Worm (Caenorhabditis elegans) whole organism, young adult: ENCODE results near the gene bus-18.

Source experiments
- D2030.7 ChIP-seq: fragments of 200-800 bp; sonication (Bioruptor generic); IDR thresholded peaks from 2 replicates; pipeline ENCODE4 v1.3.6; 2022; ENCODE audit warnings: missing genetic modification reagents, missing genetic modification characterization, missing compliant biosample characterization
- Y67H2A.10 ChIP-seq: fragments of 200-800 bp; sonication (Bioruptor generic); conservative IDR thresholded peaks from 2 replicates; pipeline ENCODE4 v1.3.6; 2022; ENCODE audit warnings: missing genetic modification reagents, missing genetic modification characterization, missing compliant biosample characterization
- Y95B8A.8 ChIP-seq: fragments of 200-800 bp; sonication (Bioruptor generic); IDR thresholded peaks from 2 replicates; pipeline ENCODE4 v1.3.6; 2022; ENCODE audit warnings: missing genetic modification reagents, missing genetic modification characterization, missing compliant biosample characterization
- ZK185.1 ChIP-seq: sonication (generic microtip); optimal IDR thresholded peaks from 2 replicates; lab custom pipeline; 2016; ENCODE audit warnings: mild to moderate bottlenecking, missing genetic modification characterization, missing compliant biosample characterization; ENCODE audit not compliant: poor library complexity, severe bottlenecking
- bed-1 ChIP-seq: fragments of 200-800 bp; sonication (Bioruptor generic); IDR thresholded peaks from 2 replicates; pipeline ENCODE4 v1.3.6; 2022; ENCODE audit warnings: missing genetic modification reagents, missing genetic modification characterization, missing compliant biosample characterization
- ceh-27 ChIP-seq: fragments of 200-800 bp; sonication (Bioruptor generic); optimal IDR thresholded peaks from 2 replicates; lab custom pipeline; 2018; ENCODE audit warnings: mild to moderate bottlenecking, missing genetic modification characterization, moderate library complexity, missing compliant biosample characterization
- hlh-26 ChIP-seq: fragments of 200-800 bp; sonication (Bioruptor generic); conservative IDR thresholded peaks from 2 replicates; pipeline ENCODE4 v1.3.6; 2022; ENCODE audit warnings: missing genetic modification reagents, missing genetic modification characterization, missing compliant biosample characterization
- somi-1 ChIP-seq: fragments of 200-800 bp; sonication (Bioruptor generic); optimal IDR thresholded peaks from 2 replicates; lab custom pipeline; 2018; ENCODE audit warnings: mild to moderate bottlenecking, missing genetic modification characterization, missing compliant biosample characterization
- zim-3 ChIP-seq: sonication (generic microtip); optimal IDR thresholded peaks from 2 replicates; lab custom pipeline; 2017; ENCODE audit warnings: mild to moderate bottlenecking, missing genetic modification characterization, moderate library complexity, missing compliant biosample characterization

Gene bus-18

DNA sequence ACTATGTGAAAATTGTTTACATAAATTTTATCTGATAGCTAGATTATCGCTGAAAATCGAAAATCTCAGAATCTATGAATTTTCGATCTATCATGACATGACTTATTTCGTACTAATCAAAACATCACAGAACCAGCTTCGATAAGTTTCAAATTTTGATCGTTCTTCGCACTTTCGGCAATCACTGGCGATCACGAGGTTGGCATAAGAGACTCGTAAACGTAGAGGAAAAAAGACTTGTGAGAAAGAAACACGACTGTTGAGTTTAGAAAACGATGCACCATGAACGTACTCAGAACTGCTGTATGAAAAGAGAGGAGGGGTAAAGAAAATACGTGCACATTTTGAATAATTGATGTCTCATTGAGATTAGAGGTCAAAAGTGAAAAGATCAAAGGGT lies 50.5 kb downstream of the bus-18 start (continued):
- TF ChIP-seq Y95B8A.8 (peak; percentile 25; the same call in 1 of the 2 replicates), D2030.7 (GFP tag; lab: Robert Waterston, UW) (no peak), somi-1 (GFP tag; lab: Kevin White, UChicago) (peak; percentile 60), ceh-27 (GFP tag; lab: Kevin White, UChicago) (no peak), zim-3 (tag; lab: Kevin White, UChicago) (no peak), ZK185.1 (tag; lab: Kevin White, UChicago) (peak; percentile 38), Y67H2A.10 (GFP tag; lab: Robert Waterston, UW) (no peak), bed-1 (GFP tag; lab: Robert Waterston, UW) (no peak)

DNA sequence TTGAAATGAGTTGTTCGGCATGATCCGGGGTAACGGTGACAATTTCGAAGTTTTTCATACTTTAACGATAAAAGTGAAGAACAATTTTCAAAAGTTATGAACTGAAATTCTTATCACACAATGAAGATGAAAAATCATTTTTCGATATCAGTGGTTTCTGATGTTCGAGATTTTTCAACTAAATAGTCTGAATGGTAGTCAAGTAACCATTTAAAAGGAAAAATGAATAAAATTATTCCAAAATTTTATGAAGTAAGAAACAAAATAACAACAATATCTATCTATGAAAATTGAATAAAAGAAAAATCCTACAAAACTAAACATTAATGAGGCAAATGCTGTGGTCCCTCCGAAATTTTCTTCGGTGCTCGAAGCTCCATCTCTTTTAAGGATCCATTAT lies 52.1 kb downstream of the bus-18 start, which contains the start of gene D2023.4:
TSS of gene D2023.4 (minus strand) at position 101 of the 400 bp plus-strand sequence.
- TF ChIP-seq hlh-26 (GFP tag; lab: Robert Waterston, UW): no peak
